Worm (Caenorhabditis elegans): ENCODE results near the gene Y53G8B.2.

ce11 chrIII:3152848-3153247 lies 49.1 kb upstream of the Y53G8B.2 start, which contains the start of gene C44B11.6:
- TF ChIP-seq zfh-2 (GFP tag; conservative IDR thresholded peaks at IDR 0.05) (no peak), Y56A3A.18 (GFP tag; IDR thresholded peaks at IDR 0.05) (no peak), C06A6.2 (GFP tag; conservative IDR thresholded peaks at IDR 0.05) (no peak), ama-1 (optimal IDR thresholded peaks at IDR 0.05) (no peak), ama-1 (GFP tag; optimal IDR thresholded peaks at IDR 0.05) (no peak), dpl-1 (GFP tag; optimal IDR thresholded peaks at IDR 0.05) (no peak), nfya-1 (tag; optimal IDR thresholded peaks at IDR 0.05; ENCODE audit: borderline replicate concordance, insufficient read depth) (no peak), ccch-3 (GFP tag; optimal IDR thresholded peaks at IDR 0.05) (no peak), pha-4 (tag; optimal IDR thresholded peaks at IDR 0.05) (no peak), ZK185.1 (tag; optimal IDR thresholded peaks at IDR 0.05; ENCODE audit: poor library complexity, severe bottlenecking) (no peak)

All from whole organism, young adult.